Worm (Caenorhabditis elegans): ENCODE results near the gene C02F4.4.
A peak's percentile ranks its signal among the peaks of the same experiment; 100 is the strongest.

DNA sequence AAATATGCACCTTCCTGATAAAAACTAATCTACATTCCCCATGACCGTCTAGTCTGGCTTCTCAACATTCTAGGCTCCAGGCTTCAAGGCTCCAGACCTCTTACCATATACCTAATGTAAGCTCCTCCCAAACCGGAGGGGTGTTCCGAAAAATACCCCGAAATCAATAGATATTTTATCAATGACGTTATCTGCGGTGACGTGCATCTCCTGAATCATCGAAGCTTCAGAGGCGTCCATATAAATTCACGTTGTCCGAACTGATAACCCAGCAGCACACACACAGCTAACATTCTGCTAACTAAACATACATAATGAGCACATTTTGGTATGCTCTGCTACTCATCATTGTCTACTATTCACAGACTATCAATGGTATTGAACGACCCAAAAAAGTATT, 45.5 kb downstream of the C02F4.4 start, which contains the start of gene ugt-44:
- TF ChIP-seq snpc-4 (tag; optimal IDR thresholded peaks at IDR 0.05): no peak
- no peak for TF ChIP-seq ceh-82 (tag; optimal IDR thresholded peaks at IDR 0.05)
- no peak for TF ChIP-seq ces-1 (GFP tag; optimal IDR thresholded peaks at IDR 0.05)
- no peak for TF ChIP-seq mes-2 (tag; optimal IDR thresholded peaks at IDR 0.05; ENCODE audit: poor library complexity, severe bottlenecking)
- TF ChIP-seq daf-16 (GFP tag; optimal IDR thresholded peaks at IDR 0.05): no peak
- TF ChIP-seq daf-16 (tag; optimal IDR thresholded peaks at IDR 0.05): peak; percentile 24
- no peak for TF ChIP-seq daf-12 (tag; optimal IDR thresholded peaks at IDR 0.05)
- TF ChIP-seq unc-62 (GFP tag; optimal IDR thresholded peaks at IDR 0.05 in 1 of 2): no peak
- no peak for TF ChIP-seq unc-62 (tag; optimal IDR thresholded peaks at IDR 0.05)
- TF ChIP-seq dmd-8 (GFP tag; IDR thresholded peaks at IDR 0.05): no peak
- TF ChIP-seq fkh-10 (GFP tag; optimal IDR thresholded peaks at IDR 0.05): no peak
- TF ChIP-seq lsy-2 (tag; optimal IDR thresholded peaks at IDR 0.05): no peak
- TF ChIP-seq mdt-29 (GFP tag; IDR thresholded peaks at IDR 0.05): no peak
- TF ChIP-seq lin-13 (GFP tag; optimal IDR thresholded peaks at IDR 0.05): no peak
- TF ChIP-seq hlh-30 (tag; optimal IDR thresholded peaks at IDR 0.05; ENCODE audit: insufficient read depth): no peak
- TF ChIP-seq nhr-237 (tag; optimal IDR thresholded peaks at IDR 0.05): no peak

All from whole organism, L4 larva.